Fruit fly (Drosophila melanogaster): ENCODE results near the gene Mbs.

DNA sequence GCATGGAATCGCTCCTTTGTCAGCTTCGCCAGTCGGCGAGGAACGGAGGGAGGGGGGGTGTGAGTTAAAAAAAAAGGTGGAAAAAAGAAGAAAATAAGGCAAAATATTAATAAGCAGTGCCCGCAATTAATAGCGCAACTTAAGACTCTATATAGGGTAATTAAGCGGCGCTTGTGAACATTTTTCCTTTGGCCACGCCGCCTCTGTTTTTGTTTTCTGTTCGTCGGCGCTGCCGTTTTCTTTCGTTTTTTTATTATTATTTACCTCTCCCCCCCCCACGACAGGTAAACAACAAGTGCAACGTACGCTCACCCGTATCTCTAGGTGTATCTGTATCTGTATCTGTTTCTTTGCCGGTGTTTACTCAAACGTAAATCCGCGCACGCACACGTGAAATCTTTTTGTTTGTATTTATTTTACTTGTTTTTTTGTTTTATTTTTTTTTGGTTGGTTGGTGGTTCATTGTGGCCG lies 24.6 kb upstream of the Mbs start:
- TF ChIP-seq CG7368 (GFP tag; optimal IDR thresholded peaks at IDR 0.05) (peak; percentile 53), CG8119 (GFP tag; IDR thresholded peaks at IDR 0.05) (peak; percentile 80), CG8632 (GFP tag; optimal IDR thresholded peaks at IDR 0.05) (peak; percentile 33), Blimp-1 (GFP tag; optimal IDR thresholded peaks at IDR 0.05) (no peak), spab (GFP tag; optimal IDR thresholded peaks at IDR 0.05) (peak; percentile 68), CG34406 (GFP tag; optimal IDR thresholded peaks at IDR 0.05) (peak; percentile 54), Eip93F (GFP tag; optimal IDR thresholded peaks at IDR 0.05) (peak; percentile 2), Ets21C (GFP tag; optimal IDR thresholded peaks at IDR 0.05) (peak; percentile 17)

All from whole organism, prepupa.